Worm (Caenorhabditis elegans) whole organism, L2 larva: ENCODE measurements around the gene B0252.3.

Experiments used
- C34F6.9 ChIP-seq: fragments of 150-350 bp; optimal IDR thresholded peaks from 2 replicates; lab custom pipeline; 2014; ENCODE audit warnings: missing biosample characterization, missing genetic modification characterization
- F13H6.1 ChIP-seq: sonication (generic microtip); optimal IDR thresholded peaks from 2 replicates; lab custom pipeline; 2016; ENCODE audit warnings: missing genetic modification characterization, missing compliant biosample characterization
- Y55F3AM.14 ChIP-seq: fragments of 200-800 bp; sonication (Bioruptor generic); optimal IDR thresholded peaks from 2 replicates; lab custom pipeline; 2018; ENCODE audit warnings: mild to moderate bottlenecking, missing genetic modification characterization, missing compliant biosample characterization
- ZK546.5 ChIP-seq: sonication (generic microtip); optimal IDR thresholded peaks from 2 replicates; lab custom pipeline; 2017; ENCODE audit warnings: missing biosample characterization, missing genetic modification characterization
- alr-1 ChIP-seq: fragments of 150-350 bp; optimal IDR thresholded peaks from 2 replicates; lab custom pipeline; 2014; ENCODE audit warnings: missing biosample characterization, missing genetic modification characterization
- aly-2 ChIP-seq: fragments of 150-350 bp; optimal IDR thresholded peaks from 2 replicates; lab custom pipeline; 2014; ENCODE audit warnings: missing biosample characterization, missing genetic modification characterization
- ama-1 ChIP-seq: fragments of 150-350 bp; optimal IDR thresholded peaks from 2 replicates; lab custom pipeline; 2018; ENCODE audit warnings: inconsistent platforms
- blmp-1 ChIP-seq: sonication (generic microtip); optimal IDR thresholded peaks from 2 replicates; lab custom pipeline; 2017; ENCODE audit warnings: missing genetic modification characterization, mild to moderate bottlenecking, missing compliant biosample characterization, antibody characterized with exemption, moderate library complexity; ENCODE audit not compliant: insufficient read depth
- crh-2 ChIP-seq: sonication (generic microtip); optimal IDR thresholded peaks from 2 replicates; lab custom pipeline; 2017; ENCODE audit warnings: missing biosample characterization, missing genetic modification characterization
- egl-27 ChIP-seq: sonication (generic microtip); optimal IDR thresholded peaks from 3 replicates; lab custom pipeline; 2017; ENCODE audit warnings: missing biosample characterization, missing genetic modification reagents, missing genetic modification characterization
- elt-1 ChIP-seq: fragments of 150-350 bp; optimal IDR thresholded peaks from 2 replicates; lab custom pipeline; 2014; ENCODE audit warnings: missing biosample characterization, missing genetic modification characterization
- elt-3 ChIP-seq: sonication (generic microtip); optimal IDR thresholded peaks from 2 replicates; lab custom pipeline; 2017; ENCODE audit warnings: missing biosample characterization, missing genetic modification characterization
- fos-1 ChIP-seq: fragments of 150-350 bp; optimal IDR thresholded peaks from 2 replicates; lab custom pipeline; 2014; ENCODE audit warnings: missing biosample characterization, missing genetic modification characterization
- gmeb-1 ChIP-seq: fragments of 150-350 bp; optimal IDR thresholded peaks from 2 replicates; lab custom pipeline; 2014; ENCODE audit warnings: missing biosample characterization, missing genetic modification characterization
- lin-13 ChIP-seq: fragments of 150-350 bp; optimal IDR thresholded peaks from 2 replicates; lab custom pipeline; 2014; ENCODE audit warnings: missing biosample characterization, missing genetic modification reagents, missing genetic modification characterization
- lin-39 ChIP-seq: fragments of 150-350 bp; optimal IDR thresholded peaks from 2 replicates; lab custom pipeline; 2014; ENCODE audit warnings: missing biosample characterization, missing genetic modification reagents, missing genetic modification characterization
- lsy-2 ChIP-seq, 2 experiments: fragments of 150-350 bp in 1 of 2; sonication (generic microtip) in 1 of 2; optimal IDR thresholded peaks; 2 replicates each; lab custom pipeline; 2014 to 2017; ENCODE audit warnings: missing biosample characterization in 2 of 2, missing genetic modification characterization in 2 of 2
- mab-5 ChIP-seq: fragments of 150-350 bp; optimal IDR thresholded peaks from 2 replicates; lab custom pipeline; 2014; ENCODE audit warnings: missing biosample characterization, missing genetic modification characterization
- mdl-1 ChIP-seq, 2 experiments: fragments of 150-350 bp in 1 of 2; sonication (generic microtip) in 1 of 2; optimal IDR thresholded peaks; 2 replicates each; lab custom pipeline; 2017; ENCODE audit warnings: missing biosample characterization in 2 of 2, missing genetic modification characterization in 2 of 2
- nhr-10 ChIP-seq: sonication (generic microtip); optimal IDR thresholded peaks from 2 replicates; lab custom pipeline; 2017; ENCODE audit warnings: missing biosample characterization, missing genetic modification characterization
- nhr-11 ChIP-seq: fragments of 150-350 bp; optimal IDR thresholded peaks from 2 replicates; lab custom pipeline; 2014; ENCODE audit warnings: missing biosample characterization, missing genetic modification characterization
- nhr-12 ChIP-seq: fragments of 150-350 bp; optimal IDR thresholded peaks from 2 replicates; lab custom pipeline; 2014; ENCODE audit warnings: missing biosample characterization, missing genetic modification characterization
- nhr-129 ChIP-seq: fragments of 150-350 bp; optimal IDR thresholded peaks from 2 replicates; lab custom pipeline; 2014; ENCODE audit warnings: missing biosample characterization, missing genetic modification characterization
- nhr-23 ChIP-seq: fragments of 150-350 bp; optimal IDR thresholded peaks from 2 replicates; lab custom pipeline; 2014; ENCODE audit warnings: missing biosample characterization, missing genetic modification reagents, missing genetic modification characterization
- nhr-237 ChIP-seq: fragments of 150-350 bp; optimal IDR thresholded peaks from 2 replicates; lab custom pipeline; 2014; ENCODE audit warnings: missing biosample characterization, missing genetic modification characterization
- nhr-25 ChIP-seq: fragments of 150-350 bp; sonication (generic microtip); optimal IDR thresholded peaks from 3 replicates; lab custom pipeline; 2014; ENCODE audit warnings: missing biosample characterization, missing genetic modification characterization
- nhr-6 ChIP-seq: fragments of 150-350 bp; optimal IDR thresholded peaks from 2 replicates; lab custom pipeline; 2014; ENCODE audit warnings: missing biosample characterization, missing genetic modification characterization
- peb-1 ChIP-seq: fragments of 150-350 bp; optimal IDR thresholded peaks from 2 replicates; lab custom pipeline; 2014; ENCODE audit warnings: missing biosample characterization, missing genetic modification characterization
- sem-4 ChIP-seq: fragments of 150-350 bp; optimal IDR thresholded peaks from 2 replicates; lab custom pipeline; 2014; ENCODE audit warnings: missing biosample characterization, missing genetic modification reagents, missing genetic modification characterization
- skn-1 ChIP-seq: sonication (generic microtip); optimal IDR thresholded peaks from 2 replicates; lab custom pipeline; 2017; ENCODE audit warnings: missing biosample characterization, missing genetic modification characterization
- sma-3 ChIP-seq: sonication (generic microtip); optimal IDR thresholded peaks from 2 replicates; lab custom pipeline; 2016; ENCODE audit warnings: missing genetic modification reagents, missing genetic modification characterization, missing compliant biosample characterization
- sma-9 ChIP-seq, 2 experiments: fragments of 150-350 bp in 1 of 2; sonication (generic microtip) in 1 of 2; optimal IDR thresholded peaks; 2 replicates each; lab custom pipeline; 2014 to 2016; ENCODE audit warnings: missing genetic modification characterization in 2 of 2, mild to moderate bottlenecking in 1 of 2, missing biosample characterization in 1 of 2, missing compliant biosample characterization in 1 of 2, missing genetic modification reagents in 1 of 2, moderate library complexity in 1 of 2
- snpc-4 ChIP-seq: fragments of 150-350 bp; optimal IDR thresholded peaks from 2 replicates; lab custom pipeline; 2014; ENCODE audit warnings: missing biosample characterization, missing genetic modification characterization
- unc-39 ChIP-seq: fragments of 150-350 bp; optimal IDR thresholded peaks from 2 replicates; lab custom pipeline; 2014; ENCODE audit warnings: missing biosample characterization, missing genetic modification characterization
- unc-55 ChIP-seq: fragments of 150-350 bp; sonication (generic microtip); optimal IDR thresholded peaks from 3 replicates; lab custom pipeline; 2014; ENCODE audit warnings: missing biosample characterization, missing genetic modification reagents, missing genetic modification characterization
- unc-62 ChIP-seq: fragments of 150-350 bp; optimal IDR thresholded peaks from 2 replicates; lab custom pipeline; 2014; ENCODE audit warnings: missing biosample characterization, missing genetic modification reagents, missing genetic modification characterization
- zag-1 ChIP-seq: fragments of 150-350 bp; optimal IDR thresholded peaks from 2 replicates; lab custom pipeline; 2014; ENCODE audit warnings: missing biosample characterization, missing genetic modification characterization
- ztf-1 ChIP-seq: fragments of 200-800 bp; sonication (Bioruptor generic); conservative IDR thresholded peaks from 2 replicates; pipeline ENCODE4 v1.3.6; 2022; ENCODE audit warnings: missing genetic modification characterization, missing compliant biosample characterization
- ztf-11 ChIP-seq: sonication (generic microtip); optimal IDR thresholded peaks from 2 replicates; lab custom pipeline; 2017; ENCODE audit warnings: missing biosample characterization, missing genetic modification characterization
- ztf-4 ChIP-seq: fragments of 150-350 bp; optimal IDR thresholded peaks from 2 replicates; lab custom pipeline; 2014; ENCODE audit warnings: missing biosample characterization, missing genetic modification characterization

B0252.3 gene

DNA sequence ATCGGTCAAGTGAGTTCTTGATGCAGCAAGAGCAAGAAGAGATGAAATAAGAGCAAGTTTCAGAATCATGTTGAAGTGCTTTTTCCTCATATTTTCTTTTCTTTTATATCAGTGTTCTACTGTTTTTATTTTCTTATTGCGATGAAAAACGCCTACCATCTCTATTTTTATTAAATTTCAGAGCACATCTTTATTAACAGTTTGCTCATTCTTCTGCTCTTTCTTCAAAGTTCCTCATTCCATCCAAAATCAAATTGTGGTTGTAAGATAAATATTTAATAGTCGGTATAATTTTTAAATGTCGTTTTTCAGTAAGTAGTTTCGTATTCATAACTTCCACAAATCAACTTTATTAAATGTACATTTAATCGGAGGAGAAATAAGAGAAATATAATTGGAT, 35.1 kb downstream of the B0252.3 start, which contains the start of gene C44B7.5:
TSS of gene C44B7.5 (minus strand) at position 101 of the 400 bp plus-strand sequence.
- TF ChIP-seq blmp-1 (tag; lab: Kevin White, UChicago) (no peak), crh-2 (tag; lab: Kevin White, UChicago) (no peak), gmeb-1 (tag; lab: Kevin White, UChicago) (no peak), egl-27 (no peak), sma-9 (GFP tag; optimal IDR thresholded peaks at IDR 0.05; lab: Kevin White, UChicago) (no peak), sma-9 (tag; optimal IDR thresholded peaks at IDR 0.05; lab: Kevin White, UChicago) (no peak), alr-1 (tag; lab: Kevin White, UChicago) (no peak), lsy-2 (tag; optimal IDR thresholded peaks at IDR 0.05; lab: Kevin White, UChicago) (no peak), ztf-11 (no peak), sem-4 (tag; lab: Kevin White, UChicago) (no peak), skn-1 (no peak), unc-39 (tag; lab: Kevin White, UChicago) (no peak), unc-62 (no peak), nhr-25 (no peak), Y55F3AM.14 (GFP tag; lab: Kevin White, UChicago) (no peak)
- TF ChIP-seq, all 48 proteins: peak for 0

ce11 chrII:6870803-6871202, 36.8 kb downstream of the B0252.3 start, which contains the start of gene clhm-1:
Gene clhm-1, minus strand, starts transcription at chrII:6871009.
- TF ChIP-seq ztf-11: no peak
- no peak for TF ChIP-seq lin-13 (GFP tag; lab: Kevin White, UChicago)
- TF ChIP-seq ZK546.5 (tag; lab: Kevin White, UChicago): no peak
- TF ChIP-seq sem-4 (tag; lab: Kevin White, UChicago): no peak
- TF ChIP-seq ztf-1 (GFP tag; lab: Robert Waterston, UW): no peak
- TF ChIP-seq lin-39 (tag; lab: Kevin White, UChicago): no peak
- no peak for TF ChIP-seq snpc-4 (tag; lab: Kevin White, UChicago)
- TF ChIP-seq fos-1: no peak
- TF ChIP-seq nhr-23 (tag; lab: Kevin White, UChicago): no peak
- peak in 1 of 2 experiments; percentile 15 for TF ChIP-seq lsy-2 (tag; optimal IDR thresholded peaks at IDR 0.05; lab: Kevin White, UChicago)
- TF ChIP-seq mdl-1 (tag; optimal IDR thresholded peaks at IDR 0.05; lab: Kevin White, UChicago): no peak
- peak; percentile 92 for TF ChIP-seq crh-2 (tag; lab: Kevin White, UChicago)
- no peak for TF ChIP-seq nhr-11 (tag; lab: Kevin White, UChicago)

DNA sequence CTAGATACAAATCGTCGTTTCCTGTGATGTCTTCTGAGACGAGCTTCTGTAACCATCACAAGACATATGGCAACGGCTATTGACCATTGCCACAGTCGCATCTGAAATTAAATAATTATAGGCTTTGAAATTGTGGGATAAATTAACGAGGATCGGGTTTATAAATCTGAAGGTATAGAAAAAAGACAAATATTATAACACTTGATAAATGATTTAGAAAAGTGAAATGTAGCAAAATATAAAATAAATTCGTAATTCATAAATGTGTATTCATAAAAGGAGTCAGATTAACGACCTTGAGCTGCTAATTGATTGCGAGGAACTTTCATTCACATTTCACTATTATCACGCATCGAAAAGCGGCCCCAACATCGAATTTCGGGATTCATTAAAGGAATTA, 43.9 kb downstream of the B0252.3 start, which contains the start of gene aff-1:
TSS of gene aff-1 (minus strand) at position 101 of the 400 bp plus-strand sequence.
- TF ChIP-seq C34F6.9 (tag; lab: Kevin White, UChicago) (no peak), fos-1 (no peak), aly-2 (tag; lab: Kevin White, UChicago) (no peak), unc-62 (no peak), ama-1 (lab: Kevin White, UChicago) (no peak), ZK546.5 (tag; lab: Kevin White, UChicago) (no peak), nhr-12 (no peak), lsy-2 (tag; optimal IDR thresholded peaks at IDR 0.05; lab: Kevin White, UChicago) (no peak), nhr-25 (no peak), nhr-6 (tag; lab: Kevin White, UChicago) (no peak), nhr-11 (tag; lab: Kevin White, UChicago) (no peak), peb-1 (no peak), crh-2 (tag; lab: Kevin White, UChicago) (no peak), unc-55 (GFP tag; lab: Kevin White, UChicago) (no peak), skn-1 (no peak)

DNA sequence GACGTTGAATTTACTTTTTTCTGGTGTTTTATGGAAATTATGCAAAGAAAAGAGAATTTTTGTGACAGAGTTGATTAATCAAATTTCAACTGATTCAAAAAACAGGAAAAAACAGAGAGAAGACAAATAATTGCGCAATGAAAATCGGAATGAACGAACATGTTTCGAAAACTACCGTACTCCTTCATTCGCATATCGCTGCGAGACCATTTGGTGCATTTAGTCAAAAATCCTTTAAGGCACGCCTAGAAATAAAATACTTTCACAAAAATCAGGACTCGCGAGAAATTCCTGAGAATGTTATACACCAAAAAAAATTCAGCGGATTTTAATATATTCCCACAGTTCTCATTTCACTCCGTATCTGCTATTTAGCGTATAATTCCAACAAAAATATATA, 47.5 kb downstream of the B0252.3 start:
- no peak for TF ChIP-seq sem-4 (tag; lab: Kevin White, UChicago)
- no peak for TF ChIP-seq mdl-1 (tag; optimal IDR thresholded peaks at IDR 0.05; lab: Kevin White, UChicago)
- TF ChIP-seq unc-62: no peak
- TF ChIP-seq lin-39 (tag; lab: Kevin White, UChicago): no peak
- TF ChIP-seq mab-5 (tag; lab: Kevin White, UChicago): no peak
- TF ChIP-seq nhr-11 (tag; lab: Kevin White, UChicago): no peak
- TF ChIP-seq lin-13 (GFP tag; lab: Kevin White, UChicago): no peak
- TF ChIP-seq crh-2 (tag; lab: Kevin White, UChicago): no peak

- TF ChIP-seq sma-9 (GFP tag; optimal IDR thresholded peaks at IDR 0.05; lab: Kevin White, UChicago): peak; percentile 15
- TF ChIP-seq sma-9 (tag; optimal IDR thresholded peaks at IDR 0.05; lab: Kevin White, UChicago): no peak
- peak; percentile 70 for TF ChIP-seq F13H6.1 (tag; lab: Kevin White, UChicago)
- TF ChIP-seq zag-1: peak; percentile 17
- no peak for TF ChIP-seq elt-3
- TF ChIP-seq lsy-2 (tag; optimal IDR thresholded peaks at IDR 0.05; lab: Kevin White, UChicago): peak in 1 of 2 experiments; percentile 37
- TF ChIP-seq lin-39 (tag; lab: Kevin White, UChicago): no peak
- no peak for TF ChIP-seq sma-3
- no peak for TF ChIP-seq elt-1 (tag; lab: Kevin White, UChicago)
- no peak for TF ChIP-seq nhr-10 (tag; lab: Kevin White, UChicago)
- peak; percentile 84 for TF ChIP-seq nhr-129 (tag; lab: Kevin White, UChicago)
- no peak for TF ChIP-seq nhr-11 (tag; lab: Kevin White, UChicago)
- no peak for TF ChIP-seq ama-1 (lab: Kevin White, UChicago)
- TF ChIP-seq sem-4 (tag; lab: Kevin White, UChicago): no peak
- no peak for TF ChIP-seq nhr-25
- no peak for TF ChIP-seq nhr-237
- TF ChIP-seq snpc-4 (tag; lab: Kevin White, UChicago): no peak
- TF ChIP-seq crh-2 (tag; lab: Kevin White, UChicago): peak; percentile 26
- no peak for TF ChIP-seq skn-1
- TF ChIP-seq C34F6.9 (tag; lab: Kevin White, UChicago): peak; percentile 36
- TF ChIP-seq unc-55 (GFP tag; lab: Kevin White, UChicago): peak; percentile 6
- no peak for TF ChIP-seq ztf-4 (tag; lab: Kevin White, UChicago)
- TF ChIP-seq blmp-1 (tag; lab: Kevin White, UChicago): no peak
- peak; percentile 60 for TF ChIP-seq fos-1
- TF ChIP-seq mdl-1 (tag; optimal IDR thresholded peaks at IDR 0.05; lab: Kevin White, UChicago): no peak
- peak; percentile 1 for TF ChIP-seq gmeb-1 (tag; lab: Kevin White, UChicago)
Measured at ce11 chrII:6858835-6859234, 48.7 kb downstream of the B0252.3 start.
